Worm (Caenorhabditis elegans) whole organism, L1 larva: ENCODE data around the gene tsn-1.

Experiments used
- aly-2 ChIP-seq: fragments of 150-350 bp; optimal IDR thresholded peaks from 2 replicates; lab custom pipeline; 2014; ENCODE audit warnings: missing biosample characterization, missing genetic modification characterization
- ceh-8 ChIP-seq: fragments of 200-800 bp; sonication (Bioruptor generic); optimal IDR thresholded peaks from 2 replicates; lab custom pipeline; 2018; ENCODE audit warnings: mild to moderate bottlenecking, missing genetic modification characterization, moderate library complexity, missing compliant biosample characterization
- egl-27 ChIP-seq, 2 experiments: fragments of 150-350 bp in 1 of 2; sonication (generic microtip); optimal IDR thresholded peaks; 3 replicates each; lab custom pipeline; 2017 to 2018; ENCODE audit warnings: missing biosample characterization in 2 of 2, missing genetic modification characterization in 2 of 2, missing genetic modification reagents in 2 of 2
- nhr-11 ChIP-seq: fragments of 150-350 bp; optimal IDR thresholded peaks from 2 replicates; lab custom pipeline; 2014; ENCODE audit warnings: missing biosample characterization, missing genetic modification characterization

- TF ChIP-seq aly-2 (tag; lab: Kevin White, UChicago) (no peak), ceh-8 (GFP tag; lab: Kevin White, UChicago) (no peak), nhr-11 (tag; lab: Kevin White, UChicago) (no peak), egl-27 (tag; optimal IDR thresholded peaks at IDR 0.05; lab: Kevin White, UChicago) (no peak)
These were observed 50.1 kb downstream of the tsn-1 start, which contains the start of gene C27D9.2 for ce11 chrII:4756751-4757150.
